Fruit fly (Drosophila melanogaster) whole organism, embryonic: ENCODE data around the gene CG5592.
A peak's percentile ranks its signal among the peaks of the same experiment; 100 is the strongest.

ENCODE experiments used
- CG10462 ChIP-seq: fragments of 200-800 bp; sonication (Bioruptor generic); optimal IDR thresholded peaks from 2 replicates; lab custom pipeline; 2016; ENCODE audit warnings: missing biosample characterization, missing genetic modification characterization
- CG10959 ChIP-seq: fragments of 200-800 bp; sonication (Bioruptor generic); IDR thresholded peaks from 2 replicates; pipeline ENCODE4 v1.3.6; 2022; ENCODE audit warnings: missing biosample characterization, missing genetic modification characterization
- CG10979 ChIP-seq: fragments of 200-800 bp; sonication (Bioruptor generic); optimal IDR thresholded peaks from 2 replicates; lab custom pipeline; 2018; ENCODE audit warnings: missing biosample characterization, mild to moderate bottlenecking, missing genetic modification characterization, moderate library complexity
- CG1233 ChIP-seq: fragments of 200-800 bp; sonication (Bioruptor generic); optimal IDR thresholded peaks from 4 replicates; lab custom pipeline; 2018; ENCODE audit warnings: missing biosample characterization, mild to moderate bottlenecking, missing genetic modification characterization
- CG13424 ChIP-seq: fragments of 200-800 bp; sonication (Bioruptor generic); optimal IDR thresholded peaks from 2 replicates; lab custom pipeline; 2019; ENCODE audit warnings: missing biosample characterization, mild to moderate bottlenecking, missing genetic modification characterization, moderate library complexity
- CG13775 ChIP-seq: fragments of 200-800 bp; sonication (Bioruptor generic); optimal IDR thresholded peaks from 3 replicates; lab custom pipeline; 2017; ENCODE audit warnings: missing biosample characterization, mild to moderate bottlenecking, missing genetic modification characterization
- CG14441 ChIP-seq: fragments of 200-800 bp; sonication (Bioruptor generic); IDR thresholded peaks from 2 replicates; pipeline ENCODE4 v1.3.6; 2022; ENCODE audit warnings: missing biosample characterization, missing genetic modification characterization
- CG15073 ChIP-seq: fragments of 200-800 bp; sonication (Bioruptor generic); optimal IDR thresholded peaks from 2 replicates; lab custom pipeline; 2016; ENCODE audit warnings: missing biosample characterization, missing genetic modification characterization
- CG18619 ChIP-seq: fragments of 200-800 bp; sonication (Bioruptor generic); optimal IDR thresholded peaks from 3 replicates; lab custom pipeline; 2017; ENCODE audit warnings: missing biosample characterization, mild to moderate bottlenecking, missing genetic modification characterization
- CG2120 ChIP-seq: fragments of 200-800 bp; sonication (Bioruptor generic); optimal IDR thresholded peaks from 3 replicates; lab custom pipeline; 2016; ENCODE audit warnings: missing biosample characterization, missing genetic modification characterization
- CG32772 ChIP-seq: fragments of 200-800 bp; sonication (Bioruptor generic); IDR thresholded peaks from 2 replicates; pipeline ENCODE4 v1.3.6; 2022; ENCODE audit warnings: missing biosample characterization, missing genetic modification characterization
- CG4404 ChIP-seq: fragments of 200-800 bp; sonication (Bioruptor generic); IDR thresholded peaks from 2 replicates; pipeline ENCODE4 v1.3.6; 2022; ENCODE audit warnings: missing biosample characterization, missing genetic modification characterization
- CG5180 ChIP-seq: fragments of 200-800 bp; sonication (Bioruptor generic); optimal IDR thresholded peaks from 3 replicates; lab custom pipeline; 2017; ENCODE audit warnings: missing biosample characterization, missing genetic modification characterization, mild to moderate bottlenecking, moderate library complexity, missing genetic modification reagents
- CG5245 ChIP-seq: fragments of 200-800 bp; sonication (Bioruptor generic); optimal IDR thresholded peaks from 3 replicates; lab custom pipeline; 2016; ENCODE audit warnings: missing biosample characterization, missing genetic modification characterization
- CG9797 ChIP-seq: fragments of 200-800 bp; sonication (Bioruptor generic); optimal IDR thresholded peaks from 3 replicates; lab custom pipeline; 2018; ENCODE audit warnings: missing biosample characterization, mild to moderate bottlenecking, missing genetic modification characterization
- CG9932 ChIP-seq: fragments of 200-800 bp; sonication (Bioruptor generic); IDR thresholded peaks from 2 replicates; pipeline ENCODE4 v1.3.6; 2022; ENCODE audit warnings: missing biosample characterization, missing genetic modification characterization
- CTCF ChIP-seq: fragments of 200-800 bp; sonication (Bioruptor generic); optimal IDR thresholded peaks from 2 replicates; lab custom pipeline; 2017; ENCODE audit warnings: missing biosample characterization, mild to moderate bottlenecking, missing genetic modification characterization, moderate library complexity
- Camta ChIP-seq: fragments of 200-800 bp; sonication (Bioruptor generic); optimal IDR thresholded peaks from 2 replicates; lab custom pipeline; 2016; ENCODE audit warnings: missing biosample characterization, missing genetic modification characterization
- Dbx ChIP-seq: fragments of 200-800 bp; sonication (Bioruptor generic); IDR thresholded peaks from 3 replicates; pipeline ENCODE4 v1.3.6; 2022; ENCODE audit warnings: missing biosample characterization, missing genetic modification characterization
- Dip3 ChIP-seq: fragments of 200-800 bp; sonication (Bioruptor generic); optimal IDR thresholded peaks from 3 replicates; lab custom pipeline; 2016; ENCODE audit warnings: missing biosample characterization, missing genetic modification characterization
- Gsc ChIP-seq: fragments of 200-800 bp; sonication (Bioruptor generic); IDR thresholded peaks from 2 replicates; pipeline ENCODE4 v1.3.6; 2022; ENCODE audit warnings: missing biosample characterization, missing genetic modification characterization
- H15 ChIP-seq: fragments of 200-800 bp; sonication (Bioruptor generic); IDR thresholded peaks from 3 replicates; pipeline ENCODE4 v1.3.6; 2022; ENCODE audit warnings: missing biosample characterization, missing genetic modification characterization
- MTF-1 ChIP-seq: fragments of 200-800 bp; sonication (Bioruptor generic); optimal IDR thresholded peaks from 2 replicates; lab custom pipeline; 2018; ENCODE audit warnings: missing biosample characterization, mild to moderate bottlenecking, missing genetic modification characterization, borderline replicate concordance
- Meics ChIP-seq: fragments of 200-800 bp; sonication (Bioruptor generic); optimal IDR thresholded peaks from 2 replicates; lab custom pipeline; 2017; ENCODE audit warnings: missing biosample characterization, mild to moderate bottlenecking, missing genetic modification characterization
- Mes4 ChIP-seq: fragments of 200-800 bp; sonication (Bioruptor generic); optimal IDR thresholded peaks from 2 replicates; lab custom pipeline; 2016; ENCODE audit warnings: missing biosample characterization, missing genetic modification characterization
- Neu2 ChIP-seq: fragments of 200-800 bp; sonication (Bioruptor generic); optimal IDR thresholded peaks from 3 replicates; lab custom pipeline; 2016; ENCODE audit warnings: missing biosample characterization, missing genetic modification characterization, borderline replicate concordance
- NfI ChIP-seq: fragments of 200-800 bp; sonication (Bioruptor generic); optimal IDR thresholded peaks from 3 replicates; lab custom pipeline; 2018; ENCODE audit warnings: missing biosample characterization, mild to moderate bottlenecking, missing genetic modification characterization, moderate library complexity
- Stat92E ChIP-seq, 3 experiments: fragments of >200 bp in 2 of 3; fragments of 200-800 bp in 1 of 3; sonication (Bioruptor generic) in 1 of 3; optimal IDR thresholded peaks; 2 replicates each; lab custom pipeline; 2017 to 2019; ENCODE audit warnings: missing biosample characterization in 3 of 3, missing genetic modification characterization in 3 of 3, mild to moderate bottlenecking in 1 of 3, moderate library complexity in 1 of 3
- Tbp ChIP-seq: fragments of >200 bp; optimal IDR thresholded peaks from 2 replicates; lab custom pipeline; 2018; ENCODE audit warnings: missing biosample characterization, missing genetic modification characterization
- Xrp1 ChIP-seq: fragments of 200-800 bp; sonication (Bioruptor generic); IDR thresholded peaks from 2 replicates; pipeline ENCODE4 v1.3.6; 2022; ENCODE audit warnings: missing biosample characterization, missing genetic modification characterization
- ap ChIP-seq: fragments of 200-800 bp; sonication (Bioruptor generic); IDR thresholded peaks from 2 replicates; pipeline ENCODE4 v1.3.6; 2022; ENCODE audit warnings: missing biosample characterization, missing genetic modification characterization
- bbx ChIP-seq: fragments of 200-800 bp; sonication (Bioruptor generic); IDR thresholded peaks from 2 replicates; pipeline ENCODE4 v1.3.6; 2022; ENCODE audit warnings: missing biosample characterization, missing genetic modification characterization; ENCODE audit not compliant: partially characterized antibody
- bigmax ChIP-seq: fragments of 200-800 bp; sonication (Bioruptor generic); optimal IDR thresholded peaks from 2 replicates; lab custom pipeline; 2018; ENCODE audit warnings: missing biosample characterization, mild to moderate bottlenecking, missing genetic modification characterization
- croc ChIP-seq: fragments of 200-800 bp; sonication (Bioruptor generic); conservative IDR thresholded peaks from 3 replicates; pipeline ENCODE4 v1.3.6; 2022; ENCODE audit warnings: missing biosample characterization, missing genetic modification characterization
- dimm ChIP-seq: fragments of 200-800 bp; sonication (Bioruptor generic); IDR thresholded peaks from 2 replicates; pipeline ENCODE4 v1.3.6; 2022; ENCODE audit warnings: missing biosample characterization, missing genetic modification characterization
- exex ChIP-seq: fragments of 200-800 bp; sonication (Bioruptor generic); optimal IDR thresholded peaks from 4 replicates; lab custom pipeline; 2018; ENCODE audit warnings: missing biosample characterization, mild to moderate bottlenecking, missing genetic modification characterization, moderate library complexity
- gem ChIP-seq: fragments of 200-800 bp; sonication (Bioruptor generic); optimal IDR thresholded peaks from 2 replicates; lab custom pipeline; 2019; ENCODE audit warnings: missing biosample characterization, mild to moderate bottlenecking, missing genetic modification characterization, moderate library complexity
- h ChIP-seq: fragments of >200 bp; optimal IDR thresholded peaks from 2 replicates; lab custom pipeline; 2017
- inv ChIP-seq: fragments of 200-800 bp; sonication (Bioruptor generic); IDR thresholded peaks from 2 replicates; pipeline ENCODE4 v1.3.6; 2022; ENCODE audit warnings: missing biosample characterization, missing genetic modification characterization; ENCODE audit not compliant: partially characterized antibody
- lab ChIP-seq: fragments of 200-800 bp; sonication (Bioruptor generic); optimal IDR thresholded peaks from 3 replicates; lab custom pipeline; 2017; ENCODE audit warnings: missing biosample characterization, missing genetic modification characterization, mild to moderate bottlenecking, moderate library complexity, missing genetic modification reagents
- maf-S ChIP-seq: fragments of 200-800 bp; sonication (Bioruptor generic); optimal IDR thresholded peaks from 2 replicates; lab custom pipeline; 2016; ENCODE audit warnings: missing biosample characterization, missing genetic modification characterization
- nau ChIP-seq: fragments of 200-800 bp; sonication (Bioruptor generic); optimal IDR thresholded peaks from 3 replicates; lab custom pipeline; 2017; ENCODE audit warnings: missing biosample characterization, mild to moderate bottlenecking, missing genetic modification characterization, missing genetic modification reagents
- nerfin-1 ChIP-seq: fragments of 200-800 bp; sonication (Bioruptor generic); optimal IDR thresholded peaks from 3 replicates; lab custom pipeline; 2019; ENCODE audit warnings: missing biosample characterization, mild to moderate bottlenecking, missing genetic modification characterization, moderate library complexity
- nmo ChIP-seq: fragments of 200-800 bp; sonication (Bioruptor generic); optimal IDR thresholded peaks from 2 replicates; lab custom pipeline; 2018; ENCODE audit warnings: missing biosample characterization, mild to moderate bottlenecking, missing genetic modification characterization, moderate library complexity
- nom ChIP-seq: fragments of 200-800 bp; sonication (Bioruptor generic); optimal IDR thresholded peaks from 2 replicates; lab custom pipeline; 2017; ENCODE audit warnings: missing biosample characterization, missing genetic modification characterization, mild to moderate bottlenecking, moderate library complexity, missing genetic modification reagents
- psq ChIP-seq: fragments of 200-800 bp; sonication (Bioruptor generic); optimal IDR thresholded peaks from 2 replicates; lab custom pipeline; 2017; ENCODE audit warnings: missing biosample characterization, missing genetic modification characterization
- pum ChIP-seq: fragments of 200-800 bp; sonication (Bioruptor generic); optimal IDR thresholded peaks from 2 replicates; lab custom pipeline; 2016; ENCODE audit warnings: missing biosample characterization, missing genetic modification characterization
- repo ChIP-seq: fragments of 200-800 bp; sonication (Bioruptor generic); optimal IDR thresholded peaks from 2 replicates; lab custom pipeline; 2016; ENCODE audit warnings: missing biosample characterization, missing genetic modification characterization
- sima ChIP-seq: fragments of 200-800 bp; sonication (Bioruptor generic); optimal IDR thresholded peaks from 2 replicates; lab custom pipeline; 2016; ENCODE audit warnings: missing biosample characterization, missing genetic modification characterization
- tio ChIP-seq: fragments of 200-800 bp; sonication (Bioruptor generic); optimal IDR thresholded peaks from 2 replicates; lab custom pipeline; 2017; ENCODE audit warnings: missing biosample characterization, missing genetic modification characterization, inconsistent platforms
- toy ChIP-seq: fragments of 200-800 bp; sonication (Bioruptor generic); IDR thresholded peaks from 2 replicates; pipeline ENCODE4 v1.3.6; 2022; ENCODE audit warnings: missing biosample characterization, missing genetic modification characterization
- zen ChIP-seq: fragments of 200-800 bp; sonication (Bioruptor generic); optimal IDR thresholded peaks from 3 replicates; lab custom pipeline; 2018; ENCODE audit warnings: missing biosample characterization, mild to moderate bottlenecking, missing genetic modification characterization, moderate library complexity

The CG5592 gene

dm6 chr3L:5856919-5857318 is 40.5 kb upstream of the CG5592 start (continued):
- TF ChIP-seq sima (GFP tag; lab: Kevin White, UChicago) (no peak), CG10979 (tag; lab: Kevin White, UChicago) (peak; percentile 82), lab (GFP tag; lab: Kevin White, UChicago) (no peak), inv (GFP tag; lab: Robert Waterston, UW) (no peak), maf-S (GFP tag; lab: Kevin White, UChicago) (no peak), gem (tag; lab: Kevin White, UChicago) (peak; percentile 66), nom (no peak), exex (no peak), croc (peak; percentile 16; the same call in 1 of the 3 replicates), CG10959 (GFP tag; lab: Robert Waterston, UW) (peak; percentile 50), Camta (GFP tag; lab: Kevin White, UChicago) (peak; percentile 19), nmo (GFP tag; lab: Kevin White, UChicago) (peak; percentile 46), CG9932 (no peak), CG14441 (GFP tag; lab: Robert Waterston, UW) (no peak), CG4404 (GFP tag; lab: Robert Waterston, UW) (peak; percentile 87), Meics (GFP tag; lab: Kevin White, UChicago) (no peak), psq (GFP tag; lab: Kevin White, UChicago) (no peak), nerfin-1 (tag; lab: Kevin White, UChicago) (peak; percentile 11), H15 (GFP tag; lab: Robert Waterston, UW) (no peak), Tbp (GFP tag; lab: Kevin White, UChicago) (no peak), MTF-1 (GFP tag; lab: Kevin White, UChicago) (no peak), CG2120 (GFP tag; lab: Kevin White, UChicago) (no peak), toy (GFP tag; lab: Robert Waterston, UW) (no peak), Dbx (GFP tag; lab: Robert Waterston, UW) (no peak), CG32772 (GFP tag; lab: Robert Waterston, UW) (no peak), CG10462 (GFP tag; lab: Kevin White, UChicago) (no peak), dimm (GFP tag; lab: Robert Waterston, UW) (no peak), repo (GFP tag; lab: Kevin White, UChicago) (no peak), bigmax (no peak), bbx (GFP tag; lab: Robert Waterston, UW) (no peak), CG13775 (GFP tag; lab: Kevin White, UChicago) (peak; percentile 66), Stat92E (GFP tag; optimal IDR thresholded peaks at IDR 0.05; lab: Kevin White, UChicago) (peak in 1 of 3 experiments; percentile 4), h (lab: Kevin White, UChicago) (no peak), Neu2 (peak; percentile 29), CG13424 (tag; lab: Kevin White, UChicago) (no peak), nau (GFP tag; lab: Kevin White, UChicago) (no peak), CG15073 (GFP tag; lab: Kevin White, UChicago) (no peak), CTCF (GFP tag; lab: Kevin White, UChicago) (no peak), zen (peak; percentile 75), ap (GFP tag; lab: Robert Waterston, UW) (no peak), CG18619 (GFP tag; lab: Kevin White, UChicago) (no peak), tio (GFP tag; lab: Kevin White, UChicago) (no peak), CG5180 (GFP tag; lab: Kevin White, UChicago) (no peak), CG9797 (no peak), Mes4 (GFP tag; lab: Kevin White, UChicago) (peak; percentile 11), CG1233 (GFP tag; lab: Kevin White, UChicago) (no peak), NfI (no peak), pum (GFP tag; lab: Kevin White, UChicago) (peak; percentile 28), Dip3 (GFP tag; lab: Kevin White, UChicago) (no peak), Gsc (no peak), Xrp1 (peak; percentile 79), CG5245 (peak; percentile 9)
